Fruit fly (Drosophila melanogaster) whole organism, prepupa: ENCODE results near the gene pasi2.

Experiments
- CG10669 ChIP-seq: fragments of 200-800 bp; sonication (Bioruptor generic); optimal IDR thresholded peaks from 3 replicates; lab custom pipeline; 2018; ENCODE audit warnings: missing biosample characterization, mild to moderate bottlenecking, missing genetic modification characterization, moderate library complexity
- CG11294 ChIP-seq: fragments of 200-800 bp; sonication (Bioruptor generic); IDR thresholded peaks from 2 replicates; pipeline ENCODE4 v1.3.6; 2022; ENCODE audit warnings: missing biosample characterization, missing genetic modification characterization
- CG32006 ChIP-seq: fragments of 200-800 bp; sonication (Bioruptor generic); optimal IDR thresholded peaks from 3 replicates; lab custom pipeline; 2017; ENCODE audit warnings: missing biosample characterization, mild to moderate bottlenecking, missing genetic modification characterization
- CG7368 ChIP-seq: fragments of 200-800 bp; sonication (Bioruptor generic); optimal IDR thresholded peaks from 3 replicates; lab custom pipeline; 2016; ENCODE audit warnings: missing biosample characterization, missing genetic modification characterization
- CG8319 ChIP-seq: fragments of 200-800 bp; sonication (Bioruptor generic); optimal IDR thresholded peaks from 3 replicates; lab custom pipeline; 2016; ENCODE audit warnings: missing biosample characterization, missing genetic modification characterization
- Eip93F ChIP-seq: fragments of 200-800 bp; sonication (Bioruptor generic); optimal IDR thresholded peaks from 2 replicates; lab custom pipeline; 2016; ENCODE audit warnings: missing biosample characterization, mild to moderate bottlenecking, missing genetic modification characterization
- Hr4 ChIP-seq: fragments of 200-800 bp; sonication (Bioruptor generic); optimal IDR thresholded peaks from 3 replicates; lab custom pipeline; 2016; ENCODE audit warnings: missing biosample characterization, missing genetic modification characterization
- Sox14 ChIP-seq: fragments of 200-800 bp; sonication (Bioruptor generic); optimal IDR thresholded peaks from 3 replicates; lab custom pipeline; 2016; ENCODE audit warnings: missing biosample characterization, missing genetic modification characterization
- eg ChIP-seq: fragments of 200-800 bp; sonication (Bioruptor generic); IDR thresholded peaks from 3 replicates; pipeline ENCODE4 v1.3.6; 2022; ENCODE audit warnings: missing biosample characterization, missing genetic modification characterization
- net ChIP-seq: fragments of 200-800 bp; sonication (Bioruptor generic); optimal IDR thresholded peaks from 3 replicates; lab custom pipeline; 2016; ENCODE audit warnings: missing biosample characterization, missing genetic modification characterization
- spab ChIP-seq: fragments of 200-800 bp; sonication (Bioruptor generic); optimal IDR thresholded peaks from 2 replicates; lab custom pipeline; 2017; ENCODE audit warnings: missing biosample characterization, mild to moderate bottlenecking, missing genetic modification characterization, missing genetic modification reagents

DNA sequence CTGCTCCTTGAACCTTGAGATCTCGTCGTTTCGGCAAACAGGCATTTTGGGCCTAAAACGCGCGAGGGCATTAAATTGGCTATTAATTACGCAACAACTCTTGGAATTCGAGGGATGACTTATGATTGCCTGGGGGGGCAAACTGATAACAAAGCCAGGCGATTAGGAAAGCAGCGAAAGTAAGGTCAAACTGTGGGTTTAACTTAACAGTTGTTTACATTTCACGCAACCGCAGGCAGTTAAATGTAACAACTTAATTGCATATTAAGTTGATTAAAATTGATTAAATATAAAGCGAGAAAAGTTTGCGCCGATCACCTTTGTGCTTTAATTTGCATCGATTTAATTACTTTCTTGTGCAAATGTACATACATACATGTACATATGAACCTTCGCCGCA, 47.3 kb upstream of the pasi2 start:
- TF ChIP-seq Hr4 (GFP tag; lab: Kevin White, UChicago) (no peak), CG11294 (no peak), eg (GFP tag; lab: Robert Waterston, UW) (no peak), CG7368 (GFP tag; lab: Kevin White, UChicago) (no peak), spab (GFP tag; lab: Kevin White, UChicago) (no peak), net (GFP tag; lab: Kevin White, UChicago) (no peak), Eip93F (GFP tag; lab: Kevin White, UChicago) (no peak), CG32006 (GFP tag; lab: Kevin White, UChicago) (no peak), CG10669 (GFP tag; lab: Kevin White, UChicago) (no peak), CG8319 (GFP tag; lab: Kevin White, UChicago) (no peak), Sox14 (no peak)
